Worm (Caenorhabditis elegans) whole organism, late embryonic: ENCODE results near the gene F54D12.1.

Experiments used
- ama-1 ChIP-seq: fragments of 150-350 bp; optimal IDR thresholded peaks from 2 replicates; lab custom pipeline; 2014
- ceh-14 ChIP-seq: sonication (generic microtip); optimal IDR thresholded peaks from 2 replicates; lab custom pipeline; 2016; ENCODE audit warnings: missing genotype, missing genetic modification characterization, missing compliant biosample characterization
- ceh-9 ChIP-seq: sonication (generic microtip); optimal IDR thresholded peaks from 2 replicates; lab custom pipeline; 2016; ENCODE audit warnings: mild to moderate bottlenecking, missing genetic modification characterization, inconsistent platforms, missing compliant biosample characterization
- fax-1 ChIP-seq: sonication (generic microtip); optimal IDR thresholded peaks from 2 replicates; lab custom pipeline; 2016; ENCODE audit warnings: missing genotype, missing genetic modification characterization, missing compliant biosample characterization
- hlh-13 ChIP-seq: fragments of 200-800 bp; sonication (Bioruptor generic); optimal IDR thresholded peaks from 2 replicates; lab custom pipeline; 2018; ENCODE audit warnings: mild to moderate bottlenecking, missing genetic modification characterization, missing compliant biosample characterization
- nfya-1 ChIP-seq: sonication (generic microtip); optimal IDR thresholded peaks from 2 replicates; lab custom pipeline; 2017; ENCODE audit warnings: missing genetic modification characterization, mild to moderate bottlenecking, missing compliant biosample characterization, antibody characterized with exemption, moderate library complexity
- pqm-1 ChIP-seq: sonication (generic microtip); optimal IDR thresholded peaks from 2 replicates; lab custom pipeline; 2016; ENCODE audit warnings: missing genetic modification characterization, missing compliant biosample characterization
- tbx-2 ChIP-seq: sonication (generic microtip); optimal IDR thresholded peaks from 2 replicates; lab custom pipeline; 2016; ENCODE audit warnings: missing genetic modification characterization, missing compliant biosample characterization
- unc-3 ChIP-seq, 2 experiments: fragments of 200-800 bp in 1 of 2; sonication (Bioruptor generic) in 1 of 2; sonication (generic microtip) in 1 of 2; conservative IDR thresholded peaks in 1 of 2; optimal IDR thresholded peaks in 1 of 2; 2 replicates each; pipeline versions ENCODE4 v1.3.6 to Lab custom; 2016 to 2022; ENCODE audit warnings: missing compliant biosample characterization in 2 of 2, missing genetic modification characterization in 2 of 2, missing genetic modification reagents in 1 of 2

DNA sequence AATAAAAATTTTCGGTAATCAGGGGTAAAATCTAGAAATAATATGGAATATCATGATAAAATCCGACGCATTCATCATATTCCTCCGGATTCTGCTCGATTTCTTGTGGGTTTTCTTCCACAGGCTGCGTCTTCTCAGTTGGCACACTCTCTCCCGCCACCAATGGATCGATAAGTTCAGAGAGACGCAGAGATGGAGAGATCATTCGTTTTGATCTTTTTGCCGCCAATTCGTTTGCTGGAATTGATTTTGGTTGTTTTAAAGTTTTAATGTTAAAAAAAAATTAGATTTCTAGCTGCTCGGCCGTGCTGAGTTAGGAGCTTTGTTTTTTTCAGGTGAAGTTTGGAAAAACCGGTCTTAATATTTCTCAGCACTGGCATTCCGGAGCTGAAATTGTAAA lies 42.9 kb upstream of the F54D12.1 start:
- TF ChIP-seq tbx-2 (tag; lab: Kevin White, UChicago) (no peak), hlh-13 (GFP tag; lab: Kevin White, UChicago) (no peak), unc-3 (GFP tag; conservative IDR thresholded peaks at IDR 0.05; lab: Robert Waterston, UW) (no peak), unc-3 (tag; optimal IDR thresholded peaks at IDR 0.05; lab: Kevin White, UChicago) (no peak), ama-1 (lab: Kevin White, UChicago) (no peak), ceh-14 (tag; lab: Kevin White, UChicago) (no peak), fax-1 (no peak), nfya-1 (tag; lab: Kevin White, UChicago) (no peak), ceh-9 (tag; lab: Kevin White, UChicago) (no peak), pqm-1 (tag; lab: Kevin White, UChicago) (no peak)
